Worm (Caenorhabditis elegans) whole organism, young adult: Measurements from ENCODE around the gene T21D12.11.

Experiments used
- B0035.1 ChIP-seq: sonication (generic microtip); optimal IDR thresholded peaks from 2 replicates; lab custom pipeline; 2016; ENCODE audit warnings: missing genetic modification characterization, mild to moderate bottlenecking, missing compliant biosample characterization, missing genotype, missing genetic modification reagents
- B0336.3 ChIP-seq: fragments of 200-800 bp; sonication (Bioruptor generic); IDR thresholded peaks from 2 replicates; pipeline ENCODE4 v1.3.6; 2022; ENCODE audit warnings: missing genetic modification characterization, missing compliant biosample characterization
- C17E4.6 ChIP-seq: fragments of 200-800 bp; sonication (Bioruptor generic); IDR thresholded peaks from 2 replicates; pipeline ENCODE4 v1.3.6; 2022; ENCODE audit warnings: missing genetic modification reagents, missing genetic modification characterization, missing compliant biosample characterization
- F23B12.7 ChIP-seq: sonication (generic microtip); optimal IDR thresholded peaks from 2 replicates; lab custom pipeline; 2017; ENCODE audit warnings: missing genetic modification characterization, mild to moderate bottlenecking, missing compliant biosample characterization, antibody characterized with exemption, moderate library complexity; ENCODE audit not compliant: insufficient read depth
- F37B4.10 ChIP-seq: fragments of 200-800 bp; sonication (Bioruptor generic); IDR thresholded peaks from 2 replicates; pipeline ENCODE4 v1.3.6; 2022; ENCODE audit warnings: missing genetic modification characterization, missing compliant biosample characterization
- F52B5.7 ChIP-seq: sonication (generic microtip); optimal IDR thresholded peaks from 2 replicates; lab custom pipeline; 2016; ENCODE audit warnings: mild to moderate bottlenecking, missing genetic modification characterization, missing compliant biosample characterization
- K12H6.12 ChIP-seq: fragments of 200-800 bp; sonication (Bioruptor generic); optimal IDR thresholded peaks from 2 replicates; lab custom pipeline; 2018; ENCODE audit warnings: mild to moderate bottlenecking, missing genetic modification characterization, missing compliant biosample characterization
- Y53G8AR.9 ChIP-seq: fragments of 200-800 bp; sonication (Bioruptor generic); conservative IDR thresholded peaks from 2 replicates; pipeline ENCODE4 v1.3.6; 2022; ENCODE audit warnings: missing genetic modification reagents, missing genetic modification characterization, missing compliant biosample characterization
- Y79H2A.3 ChIP-seq: fragments of 200-800 bp; sonication (Bioruptor generic); conservative IDR thresholded peaks from 2 replicates; pipeline ENCODE4 v1.3.6; 2022; ENCODE audit warnings: missing genetic modification reagents, missing genetic modification characterization, missing compliant biosample characterization
- aptf-2 ChIP-seq: fragments of 200-800 bp; sonication (Bioruptor generic); conservative IDR thresholded peaks from 2 replicates; pipeline ENCODE4 v1.3.6; 2022; ENCODE audit warnings: missing genetic modification reagents, missing genetic modification characterization, missing compliant biosample characterization
- attf-3 ChIP-seq: fragments of 200-800 bp; sonication (Bioruptor generic); conservative IDR thresholded peaks from 2 replicates; pipeline ENCODE4 v1.3.6; 2022; ENCODE audit warnings: missing genetic modification reagents, missing genetic modification characterization, missing compliant biosample characterization
- attf-6 ChIP-seq: fragments of 200-800 bp; sonication (Bioruptor generic); IDR thresholded peaks from 2 replicates; pipeline ENCODE4 v1.3.6; 2022; ENCODE audit warnings: missing genetic modification reagents, missing genetic modification characterization, missing compliant biosample characterization
- bed-2 ChIP-seq: fragments of 200-800 bp; sonication (Bioruptor generic); IDR thresholded peaks from 2 replicates; pipeline ENCODE4 v1.3.6; 2022; ENCODE audit warnings: missing genetic modification reagents, missing genetic modification characterization, missing compliant biosample characterization
- ccch-3 ChIP-seq: fragments of 200-800 bp; sonication (Bioruptor generic); optimal IDR thresholded peaks from 2 replicates; lab custom pipeline; 2018; ENCODE audit warnings: mild to moderate bottlenecking, missing genetic modification characterization, missing compliant biosample characterization
- cebp-2 ChIP-seq: fragments of 200-800 bp; sonication (Bioruptor generic); IDR thresholded peaks from 2 replicates; pipeline ENCODE4 v1.3.6; 2022; ENCODE audit warnings: missing genetic modification characterization, missing compliant biosample characterization
- ceh-58 ChIP-seq: fragments of 200-800 bp; sonication (Bioruptor generic); IDR thresholded peaks from 2 replicates; pipeline ENCODE4 v1.3.6; 2022; ENCODE audit warnings: missing genetic modification characterization, missing compliant biosample characterization
- egl-18 ChIP-seq: fragments of 200-800 bp; sonication (Bioruptor generic); IDR thresholded peaks from 2 replicates; pipeline ENCODE4 v1.3.6; 2022; ENCODE audit warnings: missing genetic modification reagents, missing genetic modification characterization, missing compliant biosample characterization
- gei-17 ChIP-seq: fragments of 200-800 bp; sonication (Bioruptor generic); optimal IDR thresholded peaks from 2 replicates; lab custom pipeline; 2018; ENCODE audit warnings: mild to moderate bottlenecking, missing genetic modification characterization, missing compliant biosample characterization
- hmg-1.2 ChIP-seq: fragments of 200-800 bp; sonication (Bioruptor generic); IDR thresholded peaks from 2 replicates; pipeline ENCODE4 v1.3.6; 2022; ENCODE audit warnings: missing genetic modification reagents, missing genetic modification characterization, missing compliant biosample characterization
- hsf-1 ChIP-seq: fragments of 200-800 bp; sonication (Bioruptor generic); IDR thresholded peaks from 2 replicates; pipeline ENCODE4 v1.3.6; 2022; ENCODE audit warnings: missing genetic modification reagents, missing genetic modification characterization, missing compliant biosample characterization
- let-526 ChIP-seq: fragments of 200-800 bp; sonication (Bioruptor generic); IDR thresholded peaks from 2 replicates; pipeline ENCODE4 v1.3.6; 2022; ENCODE audit warnings: missing genetic modification reagents, missing genetic modification characterization, missing compliant biosample characterization
- lin-26 ChIP-seq: fragments of 200-800 bp; sonication (Bioruptor generic); IDR thresholded peaks from 2 replicates; pipeline ENCODE4 v1.3.6; 2022; ENCODE audit warnings: missing genetic modification reagents, missing genetic modification characterization, missing compliant biosample characterization
- lin-40 ChIP-seq: sonication (generic microtip); optimal IDR thresholded peaks from 2 replicates; lab custom pipeline; 2016; ENCODE audit warnings: missing genetic modification characterization, mild to moderate bottlenecking, missing compliant biosample characterization, missing genotype, missing genetic modification reagents
- lir-1 ChIP-seq: fragments of 200-800 bp; sonication (Bioruptor generic); conservative IDR thresholded peaks from 2 replicates; pipeline ENCODE4 v1.3.6; 2022; ENCODE audit warnings: missing genetic modification reagents, missing genetic modification characterization, missing compliant biosample characterization
- lsl-1 ChIP-seq: fragments of 200-800 bp; sonication (Bioruptor generic); optimal IDR thresholded peaks from 2 replicates; lab custom pipeline; 2018; ENCODE audit warnings: mild to moderate bottlenecking, missing genetic modification characterization, moderate library complexity, missing compliant biosample characterization
- madf-8 ChIP-seq: fragments of 200-800 bp; sonication (Bioruptor generic); conservative IDR thresholded peaks from 2 replicates; pipeline ENCODE4 v1.3.6; 2022; ENCODE audit warnings: missing genetic modification reagents, missing genetic modification characterization, missing compliant biosample characterization
- pha-4 ChIP-seq: fragments of 150-350 bp; sonication (generic microtip); optimal IDR thresholded peaks from 2 replicates; lab custom pipeline; 2014; ENCODE audit warnings: missing biosample characterization, missing genetic modification reagents, missing genetic modification characterization
- rec-8 ChIP-seq, 2 experiments: sonication (generic microtip); optimal IDR thresholded peaks; 2 replicates each; lab custom pipeline; 2016; ENCODE audit warnings: mild to moderate bottlenecking in 2 of 2, missing genetic modification characterization in 2 of 2, missing genetic modification reagents in 2 of 2, missing genotype in 2 of 2, missing biosample characterization in 1 of 2, missing compliant biosample characterization in 1 of 2, moderate library complexity in 1 of 2
- rpc-1 ChIP-seq, 2 experiments: fragments of 150-350 bp in 1 of 2; sonication (generic microtip) in 1 of 2; optimal IDR thresholded peaks; 2 replicates each; lab custom pipeline; 2014 to 2018; ENCODE audit warnings: missing biosample characterization in 1 of 2, missing genetic modification characterization in 1 of 2, missing genetic modification reagents in 1 of 2, missing genotype in 1 of 2
- sdz-38 ChIP-seq: sonication (generic microtip); optimal IDR thresholded peaks from 2 replicates; lab custom pipeline; 2016; ENCODE audit warnings: missing genotype, missing genetic modification characterization, missing compliant biosample characterization
- sea-2 ChIP-seq: fragments of 200-800 bp; sonication (Bioruptor generic); IDR thresholded peaks from 2 replicates; pipeline ENCODE4 v1.3.6; 2022; ENCODE audit warnings: missing genetic modification characterization, missing compliant biosample characterization
- snpc-4 ChIP-seq, 5 experiments: fragments of 150-350 bp in 1 of 5; sonication (generic microtip) in 4 of 5; optimal IDR thresholded peaks; 2 replicates each; lab custom pipeline; 2014 to 2018; ENCODE audit warnings: missing genetic modification characterization in 5 of 5, missing biosample characterization in 3 of 5, antibody characterized with exemption in 2 of 5, mild to moderate bottlenecking in 2 of 5, missing compliant biosample characterization in 2 of 5, missing genotype in 2 of 5, moderate library complexity in 2 of 5, missing genetic modification reagents in 1 of 5
- xnd-1 ChIP-seq: sonication (generic microtip); optimal IDR thresholded peaks from 2 replicates; lab custom pipeline; 2016; ENCODE audit warnings: missing genotype, missing genetic modification reagents, missing genetic modification characterization, missing compliant biosample characterization
- zfh-2 ChIP-seq: fragments of 200-800 bp; sonication (Bioruptor generic); conservative IDR thresholded peaks from 2 replicates; pipeline ENCODE4 v1.3.6; 2022; ENCODE audit warnings: missing genetic modification reagents, missing genetic modification characterization, missing compliant biosample characterization
- ztf-18 ChIP-seq: sonication (generic microtip); optimal IDR thresholded peaks from 2 replicates; lab custom pipeline; 2016; ENCODE audit warnings: missing genotype, mild to moderate bottlenecking, missing genetic modification characterization, missing compliant biosample characterization
- ztf-26 ChIP-seq: sonication (generic microtip); optimal IDR thresholded peaks from 2 replicates; lab custom pipeline; 2017; ENCODE audit warnings: missing genetic modification characterization, missing compliant biosample characterization

T21D12.11 gene

DNA sequence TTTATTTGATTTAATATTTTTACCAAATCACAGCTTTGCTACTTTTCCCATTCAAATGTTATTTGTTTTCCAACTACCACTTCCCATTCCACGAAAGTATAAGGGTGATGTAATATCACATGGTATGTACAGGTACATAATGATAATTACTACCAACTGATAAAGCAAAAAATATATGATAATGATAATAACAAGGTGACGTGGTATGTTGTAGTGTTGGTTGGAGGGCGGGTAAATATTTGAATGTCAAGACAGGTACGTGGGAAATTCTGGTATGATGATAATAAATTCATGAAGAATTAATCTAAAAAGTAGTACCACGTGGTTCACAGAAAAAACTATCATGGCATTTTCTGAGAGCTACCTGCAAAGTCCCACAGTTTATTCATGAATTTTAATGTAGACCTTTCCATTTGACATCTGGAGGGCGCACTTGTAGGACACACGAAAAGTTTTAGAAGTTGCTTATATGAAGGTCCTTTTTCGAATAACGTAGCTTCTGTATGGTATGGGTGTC lies 22.7 kb downstream of the T21D12.11 start (continued):
- TF ChIP-seq pha-4 (peak; percentile 18), F23B12.7 (no peak), ceh-58 (GFP tag; lab: Robert Waterston, UW) (no peak), ccch-3 (GFP tag; lab: Kevin White, UChicago) (no peak), sea-2 (GFP tag; lab: Robert Waterston, UW) (no peak), B0035.1 (tag; lab: Kevin White, UChicago) (no peak), lin-26 (GFP tag; lab: Robert Waterston, UW) (no peak), B0336.3 (peak; percentile 66), rpc-1 (optimal IDR thresholded peaks at IDR 0.05; lab: Kevin White, UChicago) (no peak), rpc-1 (tag; optimal IDR thresholded peaks at IDR 0.05; lab: Kevin White, UChicago) (no peak), cebp-2 (GFP tag; lab: Robert Waterston, UW) (no peak), aptf-2 (GFP tag; lab: Robert Waterston, UW) (no peak), sdz-38 (tag; lab: Kevin White, UChicago) (no peak), lir-1 (GFP tag; lab: Robert Waterston, UW) (no peak), zfh-2 (GFP tag; lab: Robert Waterston, UW) (no peak), attf-3 (GFP tag; lab: Robert Waterston, UW) (no peak), K12H6.12 (tag; lab: Kevin White, UChicago) (no peak), F52B5.7 (tag; lab: Kevin White, UChicago) (no peak), ztf-26 (tag; lab: Kevin White, UChicago) (no peak), bed-2 (GFP tag; lab: Robert Waterston, UW) (no peak), madf-8 (GFP tag; lab: Robert Waterston, UW) (no peak), hmg-1.2 (0 out of 2 replicates have a peak, but pooled peaks have one; percentile 16), attf-6 (GFP tag; lab: Robert Waterston, UW) (no peak), ztf-18 (no peak), xnd-1 (tag; lab: Kevin White, UChicago) (no peak), egl-18 (GFP tag; lab: Robert Waterston, UW) (no peak), hsf-1 (GFP tag; lab: Robert Waterston, UW) (no peak), lin-40 (tag; lab: Kevin White, UChicago) (peak; percentile 45), F37B4.10 (GFP tag; lab: Robert Waterston, UW) (no peak), gei-17 (no peak), Y79H2A.3 (GFP tag; lab: Robert Waterston, UW) (no peak)

DNA sequence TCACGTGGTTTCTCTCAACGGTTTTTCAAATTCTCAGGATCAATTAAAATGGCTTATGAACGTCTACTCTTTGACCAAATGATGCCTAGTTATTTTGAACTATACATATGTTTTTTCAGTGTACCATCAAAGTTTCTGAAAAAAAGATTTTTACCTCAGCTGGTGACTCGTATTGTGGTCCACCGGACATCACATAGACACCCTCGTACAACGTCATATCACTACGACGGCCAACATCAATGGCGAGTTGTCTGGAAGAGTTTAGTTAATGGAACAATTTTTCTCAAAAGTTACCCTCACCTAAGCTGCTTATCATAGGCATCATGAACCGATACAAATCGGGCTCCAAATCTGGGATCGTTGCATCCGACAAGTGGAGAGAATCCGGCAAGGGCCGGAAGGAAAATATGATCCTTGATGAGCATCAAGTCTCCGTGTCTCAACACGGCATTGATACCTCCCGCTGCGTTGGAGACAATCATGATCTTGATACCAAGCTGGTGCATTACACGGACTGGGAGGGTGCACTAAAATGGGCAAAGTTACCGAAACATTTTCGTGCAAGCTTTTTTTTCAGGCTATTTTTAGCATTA lies 24.1 kb downstream of the T21D12.11 start:
- TF ChIP-seq rec-8 (tag; optimal IDR thresholded peaks at IDR 0.05; lab: Kevin White, UChicago) (no peak), lsl-1 (GFP tag; lab: Kevin White, UChicago) (no peak), Y53G8AR.9 (GFP tag; lab: Robert Waterston, UW) (0 out of 2 replicates have a peak, but pooled peaks have one; percentile 65), C17E4.6 (no peak)
- TF ChIP-seq, all 124 proteins: peak for 1

DNA sequence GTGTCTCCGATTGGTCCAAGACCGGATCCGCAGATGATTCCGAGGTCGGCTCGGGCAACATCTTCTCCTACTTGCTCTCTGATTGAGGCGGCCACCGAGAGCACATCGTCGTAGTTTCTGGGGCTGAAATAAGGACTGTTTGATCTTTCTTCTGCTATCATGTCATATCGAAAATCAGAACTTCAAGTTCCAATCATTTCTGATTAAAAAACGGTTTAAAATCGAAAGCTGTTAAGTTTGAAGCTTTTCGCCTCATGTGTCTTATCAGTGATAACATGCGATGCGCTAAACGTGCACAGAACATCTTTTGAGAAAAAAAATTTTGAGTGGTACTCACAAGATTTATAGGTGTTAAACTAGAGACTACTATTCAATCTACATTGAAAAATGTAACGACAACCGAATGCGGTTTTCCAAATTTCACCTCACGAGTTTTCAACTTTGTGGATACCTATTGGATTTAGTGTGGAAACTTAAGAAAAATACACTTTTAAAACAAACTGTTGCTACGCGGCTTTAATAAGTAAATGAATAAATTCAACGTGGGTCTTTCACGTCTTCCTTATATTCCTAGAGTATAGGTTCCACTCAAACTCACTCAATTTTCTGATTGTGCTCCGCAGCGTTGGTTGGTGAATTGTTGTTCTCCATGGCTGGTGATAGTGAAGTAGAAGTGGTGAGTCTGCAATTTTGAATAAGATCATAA lies 24.9 kb downstream of the T21D12.11 start:
- TF ChIP-seq let-526 (GFP tag; lab: Robert Waterston, UW) = 0 out of 2 replicates have a peak, but pooled peaks have one; percentile 36
- no peak for TF ChIP-seq snpc-4 (GFP tag; optimal IDR thresholded peaks at IDR 0.05; lab: Kevin White, UChicago)
- TF ChIP-seq snpc-4 (tag; optimal IDR thresholded peaks at IDR 0.05; lab: Kevin White, UChicago) = no peak
- TF ChIP-seq cebp-2 (GFP tag; lab: Robert Waterston, UW) = 0 out of 2 replicates have a peak, but pooled peaks have one; percentile 5
